Fruit fly (Drosophila melanogaster): ENCODE measurements around the gene CG7381.
A peak's percentile ranks its signal among the peaks of the same experiment; 100 is the strongest.

DNA sequence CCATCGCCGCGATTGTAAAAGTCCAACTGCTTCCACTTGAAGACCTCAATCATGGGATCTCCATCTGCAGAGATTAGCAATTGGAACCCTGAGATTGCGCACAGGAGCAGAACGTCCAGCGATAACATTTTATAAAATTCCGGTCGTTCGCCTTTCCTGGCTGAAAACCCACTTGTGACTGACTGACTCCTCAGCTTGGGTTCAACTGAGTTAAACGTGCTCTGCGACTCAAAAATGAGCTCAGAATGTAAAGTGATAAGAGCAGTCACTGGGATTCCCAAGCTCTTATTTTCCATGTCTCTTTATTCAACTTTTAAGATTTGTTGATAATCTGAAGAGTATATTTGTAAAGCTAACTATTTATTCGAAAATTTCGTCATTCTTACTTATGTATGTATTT is 15.7 kb upstream of the CG7381 start, which contains the start of gene yellow-f:
- no peak for TF ChIP-seq CG8301 (tag; optimal IDR thresholded peaks at IDR 0.05)
- TF ChIP-seq EcR (GFP tag; optimal IDR thresholded peaks at IDR 0.05), result peak; percentile 92
